Fruit fly (Drosophila melanogaster): ENCODE data around the gene Gr61a.

Gr61a gene

dm6 chr3L:821951-822350 is 19.3 kb upstream of the Gr61a start (continued):
- TF ChIP-seq CG6792 (GFP tag; optimal IDR thresholded peaks at IDR 0.05) (peak; percentile 75), eg (GFP tag; IDR thresholded peaks at IDR 0.05) (peak; percentile 76; the same call in 1 of the 3 replicates), acj6 (GFP tag; optimal IDR thresholded peaks at IDR 0.05) (peak; percentile 75), CG10669 (GFP tag; optimal IDR thresholded peaks at IDR 0.05) (peak; percentile 86), lz (GFP tag; optimal IDR thresholded peaks at IDR 0.05) (peak; percentile 48), CG34406 (GFP tag; optimal IDR thresholded peaks at IDR 0.05) (peak; percentile 81), net (GFP tag; optimal IDR thresholded peaks at IDR 0.05) (peak; percentile 80), Ets21C (GFP tag; optimal IDR thresholded peaks at IDR 0.05) (peak; percentile 16), Ets96B (tag; optimal IDR thresholded peaks at IDR 0.05) (peak; percentile 89), CG4318 (GFP tag; optimal IDR thresholded peaks at IDR 0.05) (peak; percentile 43), Blimp-1 (GFP tag; optimal IDR thresholded peaks at IDR 0.05) (peak; percentile 50), ss (GFP tag; optimal IDR thresholded peaks at IDR 0.05) (peak in 1 of 2 experiments; percentile 70), CG6276 (GFP tag; optimal IDR thresholded peaks at IDR 0.05) (peak; percentile 69), dsx (GFP tag; optimal IDR thresholded peaks at IDR 0.05; ENCODE audit: poor library complexity, severe bottlenecking) (peak; percentile 72), CG1621 (tag; optimal IDR thresholded peaks at IDR 0.05) (peak; percentile 56), Smox (GFP tag; optimal IDR thresholded peaks at IDR 0.05) (peak; percentile 61), CG10631 (GFP tag; optimal IDR thresholded peaks at IDR 0.05) (peak; percentile 79), Sox14 (GFP tag; optimal IDR thresholded peaks at IDR 0.05) (peak; percentile 69)

- TF ChIP-seq acj6 (GFP tag; optimal IDR thresholded peaks at IDR 0.05) = peak; percentile 73
- peak; percentile 58 for TF ChIP-seq CG8319 (GFP tag; optimal IDR thresholded peaks at IDR 0.05)
- peak; percentile 80 for TF ChIP-seq Smox (GFP tag; optimal IDR thresholded peaks at IDR 0.05)
- no peak for TF ChIP-seq dsx (GFP tag; optimal IDR thresholded peaks at IDR 0.05; ENCODE audit: poor library complexity, severe bottlenecking)
- TF ChIP-seq CG9139 (GFP tag; optimal IDR thresholded peaks at IDR 0.05) = no peak
- TF ChIP-seq dac (GFP tag; optimal IDR thresholded peaks at IDR 0.05) = no peak
- peak; percentile 80 for TF ChIP-seq cyc (GFP tag; optimal IDR thresholded peaks at IDR 0.05)
- TF ChIP-seq Sox14 (GFP tag; optimal IDR thresholded peaks at IDR 0.05) = peak; percentile 80
- TF ChIP-seq CG6854 (GFP tag; optimal IDR thresholded peaks at IDR 0.05) = peak; percentile 50
- peak; percentile 75 for TF ChIP-seq CG3032 (tag; optimal IDR thresholded peaks at IDR 0.05)
- peak; percentile 59 for TF ChIP-seq CG11762 (GFP tag; optimal IDR thresholded peaks at IDR 0.05; ENCODE audit: insufficient read depth)
- TF ChIP-seq pdm3 (GFP tag; optimal IDR thresholded peaks at IDR 0.05) = peak; percentile 75
- peak; percentile 73 for TF ChIP-seq CG34406 (GFP tag; optimal IDR thresholded peaks at IDR 0.05)
- TF ChIP-seq CG6808 (GFP tag; optimal IDR thresholded peaks at IDR 0.05) = peak; percentile 70
- TF ChIP-seq Blimp-1 (GFP tag; optimal IDR thresholded peaks at IDR 0.05) = no peak
- peak; percentile 93 for TF ChIP-seq Eip78C (GFP tag)
- peak; percentile 75 for TF ChIP-seq CG7368 (GFP tag; optimal IDR thresholded peaks at IDR 0.05)
- TF ChIP-seq CG15336 (GFP tag; IDR thresholded peaks at IDR 0.05) = peak; percentile 53
- peak; percentile 58 for TF ChIP-seq eg (GFP tag; IDR thresholded peaks at IDR 0.05)
- TF ChIP-seq CG8119 (GFP tag; IDR thresholded peaks at IDR 0.05) = peak; percentile 52; the same call in 1 of the 3 replicates
- TF ChIP-seq CG10669 (GFP tag; optimal IDR thresholded peaks at IDR 0.05) = peak; percentile 75
- no peak for TF ChIP-seq CG4318 (GFP tag; optimal IDR thresholded peaks at IDR 0.05)
- TF ChIP-seq CG16779 (tag; optimal IDR thresholded peaks at IDR 0.05) = no peak
- TF ChIP-seq lz (GFP tag; optimal IDR thresholded peaks at IDR 0.05) = peak; percentile 71
- peak; percentile 62 for TF ChIP-seq Ets21C (GFP tag; optimal IDR thresholded peaks at IDR 0.05)
- peak; percentile 49 for TF ChIP-seq Eip93F (GFP tag; optimal IDR thresholded peaks at IDR 0.05)
- peak; percentile 82 for TF ChIP-seq achi (GFP tag; optimal IDR thresholded peaks at IDR 0.05)
- TF ChIP-seq CG6163 (GFP tag; IDR thresholded peaks at IDR 0.05) = peak; percentile 85
- peak; percentile 23 to 48 for TF ChIP-seq salr (GFP tag; optimal IDR thresholded peaks at IDR 0.05)
- peak; percentile 30 for TF ChIP-seq fd85E (GFP tag; optimal IDR thresholded peaks at IDR 0.05)
- peak; percentile 57 for TF ChIP-seq CG32006 (GFP tag; optimal IDR thresholded peaks at IDR 0.05)
- TF ChIP-seq net (GFP tag; optimal IDR thresholded peaks at IDR 0.05) = peak; percentile 50
- TF ChIP-seq Met (GFP tag; optimal IDR thresholded peaks at IDR 0.05) = peak; percentile 83
- TF ChIP-seq Ets96B (tag; optimal IDR thresholded peaks at IDR 0.05) = peak; percentile 73
- TF ChIP-seq Gug (GFP tag; IDR thresholded peaks at IDR 0.05) = peak; percentile 47; the same call in 1 of the 2 replicates
- TF ChIP-seq Hr4 (GFP tag; optimal IDR thresholded peaks at IDR 0.05) = peak; percentile 34
- TF ChIP-seq fd59A (GFP tag; optimal IDR thresholded peaks at IDR 0.05) = peak; percentile 45
- TF ChIP-seq CG1621 (tag; optimal IDR thresholded peaks at IDR 0.05) = peak; percentile 37
- TF ChIP-seq CG6276 (GFP tag; optimal IDR thresholded peaks at IDR 0.05) = no peak
- no peak for TF ChIP-seq CG11294 (GFP tag; IDR thresholded peaks at IDR 0.05)
- TF ChIP-seq esn (GFP tag; optimal IDR thresholded peaks at IDR 0.05) = peak; percentile 81
- TF ChIP-seq ss (GFP tag; optimal IDR thresholded peaks at IDR 0.05) = peak; percentile 11 to 56
- TF ChIP-seq Sox15 (GFP tag; optimal IDR thresholded peaks at IDR 0.05) = peak; percentile 53
- peak; percentile 78 for TF ChIP-seq CG31627 (GFP tag; optimal IDR thresholded peaks at IDR 0.05)
Observed at dm6 chr3L:822619-823018, 18.6 kb upstream of the Gr61a start.

Data from whole organism, prepupa.